Worm (Caenorhabditis elegans) whole organism, late embryonic: ENCODE measurements around the gene F36H9.2.

Experiments used
- C08G9.2 ChIP-seq: sonication (generic microtip); optimal IDR thresholded peaks from 2 replicates; lab custom pipeline; 2016; ENCODE audit warnings: mild to moderate bottlenecking, missing genetic modification characterization, moderate library complexity, missing compliant biosample characterization
- C38D4.7 ChIP-seq: fragments of 200-800 bp; sonication (Bioruptor generic); optimal IDR thresholded peaks from 2 replicates; lab custom pipeline; 2018; ENCODE audit warnings: mild to moderate bottlenecking, missing genetic modification characterization, moderate library complexity, missing compliant biosample characterization
- F13H6.1 ChIP-seq: sonication (generic microtip); optimal IDR thresholded peaks from 2 replicates; lab custom pipeline; 2016; ENCODE audit warnings: missing genetic modification characterization, missing compliant biosample characterization
- K02D7.2 ChIP-seq: sonication (generic microtip); optimal IDR thresholded peaks from 2 replicates; lab custom pipeline; 2017; ENCODE audit warnings: mild to moderate bottlenecking, missing genetic modification characterization, missing compliant biosample characterization
- T23F11.4 ChIP-seq: fragments of 200-800 bp; sonication (Bioruptor generic); optimal IDR thresholded peaks from 2 replicates; lab custom pipeline; 2018; ENCODE audit warnings: mild to moderate bottlenecking, missing genetic modification characterization, missing compliant biosample characterization
- Y22D7AL.16 ChIP-seq: sonication (generic microtip); optimal IDR thresholded peaks from 2 replicates; lab custom pipeline; 2016; ENCODE audit warnings: missing genetic modification characterization, missing compliant biosample characterization
- ahr-1 ChIP-seq: sonication (generic microtip); optimal IDR thresholded peaks from 2 replicates; lab custom pipeline; 2016; ENCODE audit warnings: missing genetic modification characterization, missing compliant biosample characterization
- ceh-18 ChIP-seq: sonication (generic microtip); optimal IDR thresholded peaks from 2 replicates; lab custom pipeline; 2016; ENCODE audit warnings: missing genetic modification characterization, missing compliant biosample characterization
- ceh-19 ChIP-seq: fragments of 200-800 bp; sonication (Bioruptor generic); optimal IDR thresholded peaks from 2 replicates; lab custom pipeline; 2018; ENCODE audit warnings: mild to moderate bottlenecking, missing genetic modification characterization, missing compliant biosample characterization
- ceh-2 ChIP-seq: sonication (generic microtip); optimal IDR thresholded peaks from 2 replicates; lab custom pipeline; 2016; ENCODE audit warnings: missing genotype, missing genetic modification characterization, missing compliant biosample characterization
- ceh-22 ChIP-seq: sonication (generic microtip); optimal IDR thresholded peaks from 2 replicates; lab custom pipeline; 2017; ENCODE audit warnings: missing biosample characterization, missing genetic modification characterization
- ceh-30 ChIP-seq: fragments of 150-350 bp; optimal IDR thresholded peaks from 2 replicates; lab custom pipeline; 2014; ENCODE audit warnings: missing biosample characterization, missing genetic modification characterization
- ceh-45 ChIP-seq: fragments of 200-800 bp; sonication (Bioruptor generic); IDR thresholded peaks from 2 replicates; pipeline ENCODE4 v1.3.6; 2022; ENCODE audit warnings: missing genetic modification reagents, missing genetic modification characterization, missing compliant biosample characterization
- ceh-6 ChIP-seq: fragments of 200-800 bp; sonication (Bioruptor generic); optimal IDR thresholded peaks from 2 replicates; lab custom pipeline; 2018; ENCODE audit warnings: mild to moderate bottlenecking, missing genetic modification characterization, missing compliant biosample characterization
- ceh-9 ChIP-seq: sonication (generic microtip); optimal IDR thresholded peaks from 2 replicates; lab custom pipeline; 2016; ENCODE audit warnings: mild to moderate bottlenecking, missing genetic modification characterization, inconsistent platforms, missing compliant biosample characterization
- dve-1 ChIP-seq: sonication (generic microtip); optimal IDR thresholded peaks from 2 replicates; lab custom pipeline; 2017; ENCODE audit warnings: antibody characterized with exemption, mild to moderate bottlenecking, missing genetic modification characterization, missing compliant biosample characterization
- elt-2 ChIP-seq: sonication (generic microtip); optimal IDR thresholded peaks from 2 replicates; lab custom pipeline; 2016; ENCODE audit warnings: missing genetic modification reagents, missing genetic modification characterization, missing compliant biosample characterization
- elt-4 ChIP-seq: sonication (generic microtip); optimal IDR thresholded peaks from 2 replicates; lab custom pipeline; 2016; ENCODE audit warnings: missing genetic modification characterization, missing compliant biosample characterization
- eyg-1 ChIP-seq: sonication (generic microtip); optimal IDR thresholded peaks from 2 replicates; lab custom pipeline; 2016; ENCODE audit warnings: missing genotype, missing genetic modification characterization, missing compliant biosample characterization
- fkh-10 ChIP-seq: fragments of 150-350 bp; optimal IDR thresholded peaks from 2 replicates; lab custom pipeline; 2014; ENCODE audit warnings: missing biosample characterization, missing genetic modification reagents, missing genetic modification characterization
- fkh-6 ChIP-seq: sonication (generic microtip); optimal IDR thresholded peaks from 2 replicates; lab custom pipeline; 2016; ENCODE audit warnings: missing genetic modification characterization, missing compliant biosample characterization
- gmeb-2 ChIP-seq: sonication (generic microtip); optimal IDR thresholded peaks from 2 replicates; lab custom pipeline; 2016; ENCODE audit warnings: missing genetic modification characterization, inconsistent platforms, missing compliant biosample characterization
- hlh-13 ChIP-seq: fragments of 200-800 bp; sonication (Bioruptor generic); optimal IDR thresholded peaks from 2 replicates; lab custom pipeline; 2018; ENCODE audit warnings: mild to moderate bottlenecking, missing genetic modification characterization, missing compliant biosample characterization
- hlh-15 ChIP-seq: sonication (generic microtip); optimal IDR thresholded peaks from 2 replicates; lab custom pipeline; 2016; ENCODE audit warnings: missing genetic modification characterization, missing compliant biosample characterization
- hlh-30 ChIP-seq: sonication (generic microtip); optimal IDR thresholded peaks from 2 replicates; lab custom pipeline; 2017; ENCODE audit warnings: antibody characterized with exemption, missing genetic modification characterization, missing compliant biosample characterization; ENCODE audit not compliant: insufficient read depth
- hlh-6 ChIP-seq: sonication (generic microtip); optimal IDR thresholded peaks from 2 replicates; lab custom pipeline; 2016; ENCODE audit warnings: missing genotype, missing genetic modification characterization, missing compliant biosample characterization
- hlh-8 ChIP-seq: sonication (generic microtip); optimal IDR thresholded peaks from 2 replicates; lab custom pipeline; 2016; ENCODE audit warnings: missing genotype, missing genetic modification characterization, missing compliant biosample characterization
- madf-2 ChIP-seq: sonication (generic microtip); optimal IDR thresholded peaks from 2 replicates; lab custom pipeline; 2017; ENCODE audit warnings: missing genetic modification characterization, missing compliant biosample characterization
- mec-3 ChIP-seq: sonication (generic microtip); optimal IDR thresholded peaks from 2 replicates; lab custom pipeline; 2016; ENCODE audit warnings: borderline replicate concordance, missing genetic modification characterization, missing compliant biosample characterization
- pax-1 ChIP-seq: fragments of 150-350 bp; optimal IDR thresholded peaks from 2 replicates; lab custom pipeline; 2014; ENCODE audit warnings: missing biosample characterization, missing genetic modification characterization
- pha-4 ChIP-seq: fragments of 150-350 bp; optimal IDR thresholded peaks from 2 replicates; lab custom pipeline; 2018; ENCODE audit warnings: missing biosample characterization, missing genetic modification reagents, missing genetic modification characterization
- pqm-1 ChIP-seq: sonication (generic microtip); optimal IDR thresholded peaks from 2 replicates; lab custom pipeline; 2016; ENCODE audit warnings: missing genetic modification characterization, missing compliant biosample characterization
- pros-1 ChIP-seq: fragments of 150-350 bp; optimal IDR thresholded peaks from 2 replicates; lab custom pipeline; 2014; ENCODE audit warnings: missing biosample characterization, missing genetic modification reagents, missing genetic modification characterization
- ref-2 ChIP-seq: sonication (generic microtip); optimal IDR thresholded peaks from 2 replicates; lab custom pipeline; 2016; ENCODE audit warnings: missing genetic modification characterization, missing compliant biosample characterization
- rnt-1 ChIP-seq: sonication (generic microtip); optimal IDR thresholded peaks from 2 replicates; lab custom pipeline; 2016; ENCODE audit warnings: missing genetic modification characterization, missing compliant biosample characterization
- sox-2 ChIP-seq: fragments of 200-800 bp; sonication (Bioruptor generic); IDR thresholded peaks from 2 replicates; pipeline ENCODE4 v1.3.6; 2022; ENCODE audit warnings: missing genetic modification reagents, missing genetic modification characterization, missing compliant biosample characterization
- syd-9 ChIP-seq: sonication (generic microtip); optimal IDR thresholded peaks from 2 replicates; lab custom pipeline; 2016; ENCODE audit warnings: mild to moderate bottlenecking, missing genetic modification characterization, moderate library complexity, missing compliant biosample characterization
- tbx-2 ChIP-seq: sonication (generic microtip); optimal IDR thresholded peaks from 2 replicates; lab custom pipeline; 2016; ENCODE audit warnings: missing genetic modification characterization, missing compliant biosample characterization
- tbx-7 ChIP-seq: sonication (generic microtip); optimal IDR thresholded peaks from 2 replicates; lab custom pipeline; 2016; ENCODE audit warnings: missing genotype, missing genetic modification characterization, missing compliant biosample characterization
- ttx-3 ChIP-seq: sonication (generic microtip); optimal IDR thresholded peaks from 2 replicates; lab custom pipeline; 2016; ENCODE audit warnings: missing genetic modification reagents, missing genetic modification characterization, missing compliant biosample characterization
- unc-55 ChIP-seq: sonication (generic microtip); optimal IDR thresholded peaks from 2 replicates; lab custom pipeline; 2017; ENCODE audit warnings: missing biosample characterization, missing genetic modification reagents, missing genetic modification characterization
- zip-5 ChIP-seq: sonication (generic microtip); optimal IDR thresholded peaks from 2 replicates; lab custom pipeline; 2016; ENCODE audit warnings: missing genetic modification characterization, missing compliant biosample characterization
- ztf-16 ChIP-seq: sonication (generic microtip); optimal IDR thresholded peaks from 2 replicates; lab custom pipeline; 2017; ENCODE audit warnings: missing genetic modification characterization, missing compliant biosample characterization

Gene F36H9.2

ce11 chrV:1781922-1782321 lies 6.3 kb upstream of the F36H9.2 start, which contains the start of gene F36H9.5:
Gene F36H9.5, minus strand, starts transcription at chrV:1782022.
- TF ChIP-seq rnt-1 (no peak), tbx-2 (tag; lab: Kevin White, UChicago) (no peak), ceh-6 (GFP tag; lab: Kevin White, UChicago) (no peak), pros-1 (tag; lab: Kevin White, UChicago) (no peak), mec-3 (tag; lab: Kevin White, UChicago) (no peak), ceh-30 (tag; lab: Kevin White, UChicago) (no peak), ceh-18 (no peak), hlh-6 (tag; lab: Kevin White, UChicago) (no peak)
- TF ChIP-seq, all 69 proteins: peak for 0

ce11 chrV:1789495-1789894 lies 1.2 kb downstream of the F36H9.2 start:
- TF ChIP-seq eyg-1 (no peak), ceh-2 (tag; lab: Kevin White, UChicago) (no peak), hlh-8 (tag; lab: Kevin White, UChicago) (no peak), elt-2 (no peak), ceh-9 (tag; lab: Kevin White, UChicago) (no peak), sox-2 (GFP tag; lab: Robert Waterston, UW) (no peak), C38D4.7 (GFP tag; lab: Kevin White, UChicago) (no peak)

- TF ChIP-seq ceh-30 (tag; lab: Kevin White, UChicago) = no peak
Observed at ce11 chrV:1794218-1794617, 6.0 kb downstream of the F36H9.2 start, which contains the start of gene F36H9.1. Gene F36H9.1, plus strand, starts transcription at chrV:1794518.

ce11 chrV:1797900-1798299 lies 9.6 kb downstream of the F36H9.2 start, which contains the start of gene F36H9.10:
Gene F36H9.10, plus strand, starts transcription at chrV:1798200.
- TF ChIP-seq C08G9.2 (tag; lab: Kevin White, UChicago) (no peak), tbx-7 (tag; lab: Kevin White, UChicago) (no peak), zip-5 (tag; lab: Kevin White, UChicago) (no peak), pqm-1 (tag; lab: Kevin White, UChicago) (no peak), ceh-45 (no peak), hlh-13 (GFP tag; lab: Kevin White, UChicago) (no peak), unc-55 (GFP tag; lab: Kevin White, UChicago) (no peak), ttx-3 (tag; lab: Kevin White, UChicago) (no peak), syd-9 (tag; lab: Kevin White, UChicago) (no peak), ahr-1 (tag; lab: Kevin White, UChicago) (no peak), gmeb-2 (tag; lab: Kevin White, UChicago) (no peak), dve-1 (no peak), pros-1 (tag; lab: Kevin White, UChicago) (no peak), ztf-16 (tag; lab: Kevin White, UChicago) (no peak), hlh-15 (tag; lab: Kevin White, UChicago) (no peak), Y22D7AL.16 (tag; lab: Kevin White, UChicago) (no peak), ceh-22 (tag; lab: Kevin White, UChicago) (no peak), K02D7.2 (tag; lab: Kevin White, UChicago) (no peak), ceh-6 (GFP tag; lab: Kevin White, UChicago) (no peak)

- no peak for TF ChIP-seq ref-2 (tag; lab: Kevin White, UChicago)
- no peak for TF ChIP-seq ceh-19
- TF ChIP-seq dve-1 = no peak
- TF ChIP-seq ceh-9 (tag; lab: Kevin White, UChicago) = no peak
- no peak for TF ChIP-seq pha-4 (tag; lab: Kevin White, UChicago)
- TF ChIP-seq fkh-6 (tag; lab: Kevin White, UChicago) = no peak
- TF ChIP-seq ceh-6 (GFP tag; lab: Kevin White, UChicago) = no peak
- TF ChIP-seq elt-4 (tag; lab: Kevin White, UChicago) = no peak
- TF ChIP-seq F13H6.1 (tag; lab: Kevin White, UChicago) = no peak
- TF ChIP-seq ceh-18 = no peak
- no peak for TF ChIP-seq pax-1
- no peak for TF ChIP-seq hlh-30 (tag; lab: Kevin White, UChicago)
- no peak for TF ChIP-seq madf-2 (tag; lab: Kevin White, UChicago)
- TF ChIP-seq unc-55 (GFP tag; lab: Kevin White, UChicago) = no peak
- TF ChIP-seq T23F11.4 (GFP tag; lab: Kevin White, UChicago) = no peak
- no peak for TF ChIP-seq fkh-10 (GFP tag; lab: Kevin White, UChicago)
- TF ChIP-seq tbx-2 (tag; lab: Kevin White, UChicago) = no peak
- TF ChIP-seq, all 69 proteins: peak for 0
Observed at ce11 chrV:1803043-1803442, 14.8 kb downstream of the F36H9.2 start, which contains the start of gene srt-41. Gene srt-41, minus strand, starts transcription at chrV:1803143.
